Fruit fly (Drosophila melanogaster) whole organism, prepupa: ENCODE results near the gene Cralbp.

Experiments
- Blimp-1 ChIP-seq: fragments of 200-800 bp; sonication (Bioruptor generic); optimal IDR thresholded peaks from 3 replicates; lab custom pipeline; 2017; ENCODE audit warnings: missing biosample characterization, missing genetic modification characterization, mild to moderate bottlenecking, moderate library complexity, missing genetic modification reagents
- CG10631 ChIP-seq: fragments of 200-800 bp; sonication (Bioruptor generic); optimal IDR thresholded peaks from 2 replicates; lab custom pipeline; 2016; ENCODE audit warnings: missing biosample characterization, missing genetic modification characterization
- CG10669 ChIP-seq: fragments of 200-800 bp; sonication (Bioruptor generic); optimal IDR thresholded peaks from 3 replicates; lab custom pipeline; 2018; ENCODE audit warnings: missing biosample characterization, mild to moderate bottlenecking, missing genetic modification characterization, moderate library complexity
- CG15336 ChIP-seq: fragments of 200-800 bp; sonication (Bioruptor generic); IDR thresholded peaks from 2 replicates; pipeline ENCODE4 v1.3.6; 2022; ENCODE audit warnings: missing biosample characterization, missing genetic modification characterization
- CG1621 ChIP-seq: fragments of 200-800 bp; sonication (Bioruptor generic); optimal IDR thresholded peaks from 3 replicates; lab custom pipeline; 2018; ENCODE audit warnings: missing biosample characterization, mild to moderate bottlenecking, missing genetic modification characterization
- CG16779 ChIP-seq: fragments of 200-800 bp; sonication (Bioruptor generic); optimal IDR thresholded peaks from 3 replicates; lab custom pipeline; 2017; ENCODE audit warnings: missing biosample characterization, mild to moderate bottlenecking, missing genetic modification characterization
- CG3032 ChIP-seq: fragments of 200-800 bp; optimal IDR thresholded peaks from 2 replicates; lab custom pipeline; 2019; ENCODE audit warnings: missing biosample characterization, mild to moderate bottlenecking, missing genetic modification characterization, moderate library complexity
- CG32006 ChIP-seq: fragments of 200-800 bp; sonication (Bioruptor generic); optimal IDR thresholded peaks from 3 replicates; lab custom pipeline; 2017; ENCODE audit warnings: missing biosample characterization, mild to moderate bottlenecking, missing genetic modification characterization
- CG34406 ChIP-seq: fragments of 200-800 bp; sonication (Bioruptor generic); optimal IDR thresholded peaks from 3 replicates; lab custom pipeline; 2016; ENCODE audit warnings: missing biosample characterization, missing genetic modification characterization
- CG3919 ChIP-seq: fragments of 200-800 bp; sonication (Bioruptor generic); optimal IDR thresholded peaks from 3 replicates; lab custom pipeline; 2016; ENCODE audit warnings: missing biosample characterization, missing genetic modification characterization
- CG6163 ChIP-seq: fragments of 200-800 bp; sonication (Bioruptor generic); IDR thresholded peaks from 3 replicates; pipeline ENCODE4 v1.3.6; 2022; ENCODE audit warnings: missing biosample characterization, missing genetic modification characterization
- CG6276 ChIP-seq: fragments of 200-800 bp; sonication (Bioruptor generic); optimal IDR thresholded peaks from 2 replicates; lab custom pipeline; 2017; ENCODE audit warnings: missing biosample characterization, mild to moderate bottlenecking, missing genetic modification characterization
- CG6792 ChIP-seq: fragments of 200-800 bp; sonication (Bioruptor generic); optimal IDR thresholded peaks from 3 replicates; lab custom pipeline; 2016; ENCODE audit warnings: missing biosample characterization, missing genetic modification characterization
- CG6808 ChIP-seq: fragments of 200-800 bp; sonication (Bioruptor generic); optimal IDR thresholded peaks from 3 replicates; lab custom pipeline; 2017; ENCODE audit warnings: missing biosample characterization, missing genetic modification characterization, mild to moderate bottlenecking, moderate library complexity, missing genetic modification reagents
- CG6854 ChIP-seq: fragments of 200-800 bp; sonication (Bioruptor generic); optimal IDR thresholded peaks from 2 replicates; lab custom pipeline; 2017; ENCODE audit warnings: missing biosample characterization, mild to moderate bottlenecking, missing genetic modification characterization
- CG8119 ChIP-seq: fragments of 200-800 bp; sonication (Bioruptor generic); IDR thresholded peaks from 3 replicates; pipeline ENCODE4 v1.3.6; 2022; ENCODE audit warnings: missing biosample characterization, missing genetic modification characterization
- CG9139 ChIP-seq: fragments of 200-800 bp; sonication (Bioruptor generic); optimal IDR thresholded peaks from 3 replicates; lab custom pipeline; 2017; ENCODE audit warnings: missing biosample characterization, mild to moderate bottlenecking, missing genetic modification characterization
- Eip75B ChIP-seq: fragments of 200-800 bp; sonication (Bioruptor generic); optimal IDR thresholded peaks from 3 replicates; lab custom pipeline; 2016; ENCODE audit warnings: missing biosample characterization, missing genetic modification characterization
- Eip78C ChIP-seq: fragments of 200-800 bp; sonication (Bioruptor generic); peaks from one replicate; lab custom pipeline; 2016; ENCODE audit warnings: missing biosample characterization, missing genetic modification characterization
- Ets21C ChIP-seq: fragments of 200-800 bp; sonication (Bioruptor generic); optimal IDR thresholded peaks from 3 replicates; lab custom pipeline; 2016; ENCODE audit warnings: missing biosample characterization, missing genetic modification characterization
- Ets96B ChIP-seq: fragments of 200-800 bp; optimal IDR thresholded peaks from 2 replicates; lab custom pipeline; 2019; ENCODE audit warnings: missing biosample characterization, mild to moderate bottlenecking, missing genetic modification characterization, moderate library complexity
- Hr38 ChIP-seq: sonication (Bioruptor generic); optimal IDR thresholded peaks from 2 replicates; lab custom pipeline; 2016; ENCODE audit warnings: missing biosample characterization, missing genetic modification characterization
- Hr4 ChIP-seq: fragments of 200-800 bp; sonication (Bioruptor generic); optimal IDR thresholded peaks from 3 replicates; lab custom pipeline; 2016; ENCODE audit warnings: missing biosample characterization, missing genetic modification characterization
- Lpt ChIP-seq: fragments of 200-800 bp; sonication (Bioruptor generic); optimal IDR thresholded peaks from 3 replicates; lab custom pipeline; 2016; ENCODE audit warnings: missing biosample characterization, missing genetic modification characterization
- Met ChIP-seq: fragments of 200-800 bp; sonication (Bioruptor generic); optimal IDR thresholded peaks from 3 replicates; lab custom pipeline; 2016; ENCODE audit warnings: missing biosample characterization, missing genetic modification characterization
- OdsH ChIP-seq: fragments of 200-800 bp; sonication (Bioruptor generic); optimal IDR thresholded peaks from 3 replicates; lab custom pipeline; 2016; ENCODE audit warnings: missing biosample characterization, missing genetic modification characterization
- Smox ChIP-seq: fragments of 200-800 bp; sonication (Bioruptor generic); optimal IDR thresholded peaks from 3 replicates; lab custom pipeline; 2016; ENCODE audit warnings: missing biosample characterization, missing genetic modification characterization
- Sox14 ChIP-seq: fragments of 200-800 bp; sonication (Bioruptor generic); optimal IDR thresholded peaks from 3 replicates; lab custom pipeline; 2016; ENCODE audit warnings: missing biosample characterization, missing genetic modification characterization
- Sox15 ChIP-seq: fragments of 200-800 bp; sonication (Bioruptor generic); optimal IDR thresholded peaks from 3 replicates; lab custom pipeline; 2016; ENCODE audit warnings: missing biosample characterization, missing genetic modification characterization
- achi ChIP-seq: fragments of 200-800 bp; sonication (Bioruptor generic); optimal IDR thresholded peaks from 3 replicates; lab custom pipeline; 2016; ENCODE audit warnings: missing biosample characterization, missing genetic modification characterization
- acj6 ChIP-seq: fragments of 200-800 bp; sonication (Bioruptor generic); optimal IDR thresholded peaks from 3 replicates; lab custom pipeline; 2016; ENCODE audit warnings: missing biosample characterization, missing genetic modification characterization
- dac ChIP-seq: fragments of 200-800 bp; sonication (Bioruptor generic); optimal IDR thresholded peaks from 2 replicates; lab custom pipeline; 2017; ENCODE audit warnings: missing biosample characterization, mild to moderate bottlenecking, missing genetic modification characterization
- dsx ChIP-seq: fragments of 200-800 bp; optimal IDR thresholded peaks from 3 replicates; lab custom pipeline; 2019; ENCODE audit warnings: missing biosample characterization, mild to moderate bottlenecking, missing genetic modification characterization, moderate library complexity; ENCODE audit not compliant: poor library complexity, severe bottlenecking
- esn ChIP-seq: fragments of 200-800 bp; sonication (Bioruptor generic); optimal IDR thresholded peaks from 2 replicates; lab custom pipeline; 2016; ENCODE audit warnings: missing biosample characterization, mild to moderate bottlenecking, missing genetic modification characterization, moderate library complexity
- fd59A ChIP-seq: fragments of 200-800 bp; sonication (Bioruptor generic); optimal IDR thresholded peaks from 2 replicates; lab custom pipeline; 2017; ENCODE audit warnings: missing biosample characterization, mild to moderate bottlenecking, missing genetic modification characterization, missing genetic modification reagents
- fd85E ChIP-seq: fragments of 200-800 bp; sonication (Bioruptor generic); optimal IDR thresholded peaks from 3 replicates; lab custom pipeline; 2016; ENCODE audit warnings: missing biosample characterization, missing genetic modification characterization
- fkh ChIP-seq: fragments of 200-800 bp; sonication (Bioruptor generic); optimal IDR thresholded peaks from 3 replicates; lab custom pipeline; 2017; ENCODE audit warnings: missing biosample characterization, mild to moderate bottlenecking, missing genetic modification characterization, moderate library complexity
- lz ChIP-seq: fragments of 200-800 bp; sonication (Bioruptor generic); optimal IDR thresholded peaks from 3 replicates; lab custom pipeline; 2016; ENCODE audit warnings: missing biosample characterization, missing genetic modification characterization
- net ChIP-seq: fragments of 200-800 bp; sonication (Bioruptor generic); optimal IDR thresholded peaks from 3 replicates; lab custom pipeline; 2016; ENCODE audit warnings: missing biosample characterization, missing genetic modification characterization
- pdm3 ChIP-seq: fragments of 200-800 bp; sonication (Bioruptor generic); optimal IDR thresholded peaks from 3 replicates; lab custom pipeline; 2016; ENCODE audit warnings: missing biosample characterization, missing genetic modification characterization
- salr ChIP-seq, 2 experiments: fragments of 200-800 bp; sonication (Bioruptor generic); optimal IDR thresholded peaks; 3 replicates each; lab custom pipeline; 2016 to 2018; ENCODE audit warnings: missing biosample characterization in 2 of 2, missing genetic modification characterization in 2 of 2, mild to moderate bottlenecking in 1 of 2
- spab ChIP-seq: fragments of 200-800 bp; sonication (Bioruptor generic); optimal IDR thresholded peaks from 2 replicates; lab custom pipeline; 2017; ENCODE audit warnings: missing biosample characterization, mild to moderate bottlenecking, missing genetic modification characterization, missing genetic modification reagents
- ss ChIP-seq, 2 experiments: fragments of 200-800 bp; sonication (Bioruptor generic); optimal IDR thresholded peaks; 2 replicates in 1 of 2; 3 replicates in 1 of 2; lab custom pipeline; 2017 to 2018; ENCODE audit warnings: mild to moderate bottlenecking in 2 of 2, missing biosample characterization in 2 of 2, missing genetic modification characterization in 2 of 2, moderate library complexity in 1 of 2
- svp ChIP-seq: fragments of 200-800 bp; sonication (Bioruptor generic); peaks from one replicate; lab custom pipeline; 2016; ENCODE audit warnings: missing biosample characterization, missing genetic modification characterization
- topi ChIP-seq: fragments of 200-800 bp; sonication (Bioruptor generic); optimal IDR thresholded peaks from 3 replicates; lab custom pipeline; 2016; ENCODE audit warnings: missing biosample characterization, missing genetic modification characterization
- vri ChIP-seq: fragments of 200-800 bp; sonication (Bioruptor generic); optimal IDR thresholded peaks from 3 replicates; lab custom pipeline; 2016; ENCODE audit warnings: missing biosample characterization, mild to moderate bottlenecking, missing genetic modification characterization

Cralbp gene

dm6 chr3L:5770817-5771425, 15.6 kb downstream of the Cralbp start (continued):
- TF ChIP-seq CG1621: peak; percentile 51
- no peak for TF ChIP-seq spab (GFP tag; lab: Kevin White, UChicago)
- TF ChIP-seq fd85E (GFP tag; lab: Kevin White, UChicago): no peak
- TF ChIP-seq acj6: peak; percentile 89
- TF ChIP-seq CG8119: peak; percentile 82
- no peak for TF ChIP-seq Hr4 (GFP tag; lab: Kevin White, UChicago)
- TF ChIP-seq Blimp-1: no peak
- peak; percentile 85 for TF ChIP-seq CG6792 (GFP tag; lab: Kevin White, UChicago)
- no peak for TF ChIP-seq ss (GFP tag; optimal IDR thresholded peaks at IDR 0.05; lab: Kevin White, UChicago)
- peak; percentile 74 for TF ChIP-seq CG15336
- TF ChIP-seq achi (GFP tag; lab: Kevin White, UChicago): peak; percentile 88
- no peak for TF ChIP-seq CG6276 (GFP tag; lab: Kevin White, UChicago)
- peak; percentile 80 for TF ChIP-seq CG34406 (GFP tag; lab: Kevin White, UChicago)
- TF ChIP-seq Sox14 (GFP tag; lab: Kevin White, UChicago): peak; percentile 96
- peak; percentile 98 for TF ChIP-seq Eip78C (GFP tag; lab: Kevin White, UChicago)
- TF ChIP-seq CG6854 (GFP tag; lab: Kevin White, UChicago): peak; percentile 54
- TF ChIP-seq CG10669: no peak
- peak; percentile 89 for TF ChIP-seq topi (GFP tag; lab: Kevin White, UChicago)
- TF ChIP-seq net (GFP tag; lab: Kevin White, UChicago): no peak
- TF ChIP-seq lz (GFP tag; lab: Kevin White, UChicago): peak; percentile 89
- peak; percentile 86 for TF ChIP-seq CG3919 (GFP tag; lab: Kevin White, UChicago)
- no peak for TF ChIP-seq Smox (GFP tag; lab: Kevin White, UChicago)
- TF ChIP-seq esn (GFP tag; lab: Kevin White, UChicago): peak; percentile 91
- peak; percentile 93 for TF ChIP-seq svp (GFP tag; lab: Kevin White, UChicago)
- peak; percentile 82 for TF ChIP-seq CG3032 (tag; lab: Kevin White, UChicago)
- no peak for TF ChIP-seq Eip75B (GFP tag; lab: Kevin White, UChicago)
- no peak for TF ChIP-seq pdm3 (GFP tag; lab: Kevin White, UChicago)
- no peak for TF ChIP-seq OdsH (GFP tag; lab: Kevin White, UChicago)
- TF ChIP-seq Hr38 (GFP tag; lab: Kevin White, UChicago): no peak
- peak; percentile 63 for TF ChIP-seq Sox15 (GFP tag; lab: Kevin White, UChicago)

DNA sequence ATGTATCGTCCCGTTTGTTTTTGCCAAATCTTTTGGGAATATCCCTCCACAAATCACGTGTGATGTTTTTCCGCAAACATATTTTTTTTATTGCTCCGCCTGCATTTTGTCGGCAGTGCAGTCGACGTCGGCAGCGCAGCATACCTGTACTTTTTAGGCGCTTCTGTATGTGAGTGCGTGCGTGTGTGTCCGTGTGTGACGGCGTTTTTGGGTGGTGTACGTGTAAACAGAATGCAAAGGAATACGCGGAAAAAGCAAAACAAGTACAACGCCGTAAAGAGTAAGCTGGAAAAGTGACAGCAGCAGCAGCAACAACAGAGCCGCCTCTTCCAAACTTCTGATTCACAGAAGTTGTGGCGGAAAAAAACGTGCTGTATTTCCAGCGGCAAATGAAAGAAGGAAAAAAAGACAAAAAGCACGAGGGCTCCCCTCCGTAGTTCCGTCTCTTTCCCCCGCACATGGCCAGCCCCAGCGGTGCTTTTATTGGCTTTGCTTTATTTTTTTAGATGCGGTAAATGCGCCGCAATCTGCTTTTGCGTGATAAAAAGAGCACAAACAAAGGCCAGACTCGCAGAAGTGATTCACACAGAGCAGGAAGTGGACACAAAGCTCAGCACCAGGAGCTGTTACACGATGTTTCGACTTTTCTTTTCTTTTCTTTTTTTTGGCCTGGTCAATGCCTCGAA, 16.3 kb downstream of the Cralbp start:
- TF ChIP-seq Met (no peak), dsx (peak; percentile 62), CG3032 (tag; lab: Kevin White, UChicago) (peak; percentile 82), net (GFP tag; lab: Kevin White, UChicago) (peak; percentile 78), esn (GFP tag; lab: Kevin White, UChicago) (no peak), achi (GFP tag; lab: Kevin White, UChicago) (peak; percentile 39), Ets96B (peak; percentile 83), CG8119 (peak; percentile 84), CG34406 (GFP tag; lab: Kevin White, UChicago) (peak; percentile 41), CG16779 (tag; lab: Kevin White, UChicago) (peak; percentile 85), CG6163 (GFP tag; lab: Robert Waterston, UW) (peak; percentile 90), CG6808 (GFP tag; lab: Kevin White, UChicago) (peak; percentile 94), CG32006 (GFP tag; lab: Kevin White, UChicago) (peak; percentile 58), vri (peak; percentile 59), fd59A (GFP tag; lab: Kevin White, UChicago) (peak; percentile 62), acj6 (no peak), Eip75B (GFP tag; lab: Kevin White, UChicago) (peak; percentile 69), Ets21C (GFP tag; lab: Kevin White, UChicago) (no peak), CG1621 (peak; percentile 85), svp (GFP tag; lab: Kevin White, UChicago) (no peak), fkh (GFP tag; lab: Kevin White, UChicago) (peak; percentile 37), CG15336 (peak; percentile 52), dac (GFP tag; lab: Kevin White, UChicago) (peak; percentile 6), pdm3 (GFP tag; lab: Kevin White, UChicago) (no peak), CG6276 (GFP tag; lab: Kevin White, UChicago) (peak; percentile 77), CG9139 (peak; percentile 94), CG10669 (peak; percentile 78), CG3919 (GFP tag; lab: Kevin White, UChicago) (peak; percentile 12), salr (GFP tag; optimal IDR thresholded peaks at IDR 0.05; lab: Kevin White, UChicago) (peak in 1 of 2 experiments; percentile 58), CG10631 (no peak), Lpt (GFP tag; lab: Kevin White, UChicago) (peak; percentile 57)
